Fruit fly (Drosophila melanogaster) S2 (cell line): ENCODE data around the gene AOX1.

ENCODE experiments used
- CG8478 ChIP-seq: fragments of >200 bp; optimal IDR thresholded peaks from 2 replicates; lab custom pipeline; 2018
- CTCF ChIP-seq, 2 experiments: fragments of >200 bp; optimal IDR thresholded peaks; 2 replicates each; lab custom pipeline; 2018

- TF ChIP-seq CTCF (optimal IDR thresholded peaks at IDR 0.05; lab: Kevin White, UChicago) (no peak), CG8478 (no peak)
These were observed 15.6 kb upstream of the AOX1 start, which contains the start of gene AOX4 for dm6 chr3R:15552733-15553132.
